Fruit fly (Drosophila melanogaster): Measurements from ENCODE around the gene CG11889.
A peak's percentile ranks its signal among the peaks of the same experiment; 100 is the strongest.

CG11889 gene

DNA sequence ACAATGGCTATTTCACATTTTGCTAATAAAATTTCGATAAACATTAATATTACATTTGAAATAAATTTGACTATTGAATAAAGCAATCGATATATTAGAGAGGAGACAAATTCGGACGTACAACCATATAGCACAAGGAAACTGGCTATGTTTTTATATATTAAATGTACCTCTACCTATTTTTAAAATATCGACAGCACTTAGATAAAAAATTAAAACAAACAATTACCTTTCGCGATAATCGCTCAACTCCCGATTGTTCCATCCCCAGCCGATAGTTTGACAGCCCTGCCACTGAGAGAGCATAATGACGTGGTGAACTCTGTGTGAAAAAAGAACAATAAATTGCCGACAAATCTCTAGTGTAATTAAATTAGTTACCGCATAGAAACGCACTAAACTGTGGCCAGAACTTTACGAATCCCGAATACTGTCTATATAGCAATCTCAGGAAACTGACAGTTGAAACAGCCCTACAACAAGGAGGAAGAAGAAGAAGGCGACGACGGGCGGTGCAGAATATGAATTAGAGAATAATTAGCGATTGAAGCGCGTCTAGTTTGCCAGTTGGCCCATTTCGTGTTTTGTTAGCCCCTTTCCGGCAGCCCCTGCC is 11.3 kb upstream of the CG11889 start, which contains the start of gene CG11857 (continued):
- TF ChIP-seq salm (tag; optimal IDR thresholded peaks at IDR 0.05) (peak; percentile 88), CG11723 (GFP tag; optimal IDR thresholded peaks at IDR 0.05) (peak; percentile 94), Opbp (GFP tag; IDR thresholded peaks at IDR 0.05; ENCODE audit: partially characterized antibody) (peak; percentile 99), Hr3 (GFP tag; optimal IDR thresholded peaks at IDR 0.05) (peak; percentile 99), zf30C (GFP tag; optimal IDR thresholded peaks at IDR 0.05) (peak; percentile 27), CG11085 (GFP tag; IDR thresholded peaks at IDR 0.05) (peak; percentile 99), scrt (GFP tag; optimal IDR thresholded peaks at IDR 0.05) (peak; percentile 87), ap (GFP tag; IDR thresholded peaks at IDR 0.05) (peak; percentile 97), fd3F (GFP tag; optimal IDR thresholded peaks at IDR 0.05) (peak; percentile 98), Stat92E (GFP tag; optimal IDR thresholded peaks at IDR 0.05) (peak in 1 of 3 experiments; percentile 91), HHEX (GFP tag; optimal IDR thresholded peaks at IDR 0.05) (peak; percentile 96), sima (GFP tag; optimal IDR thresholded peaks at IDR 0.05) (peak; percentile 90), CG9797 (GFP tag; optimal IDR thresholded peaks at IDR 0.05) (peak; percentile 66), jing (GFP tag; optimal IDR thresholded peaks at IDR 0.05) (peak; percentile 94), Lhr (GFP tag; optimal IDR thresholded peaks at IDR 0.05) (peak; percentile 92), stc (GFP tag; IDR thresholded peaks at IDR 0.05) (peak; percentile 98), CG11247 (GFP tag; IDR thresholded peaks at IDR 0.05) (peak; percentile 99), kay (GFP tag; optimal IDR thresholded peaks at IDR 0.05) (peak; percentile 98), bigmax (GFP tag; optimal IDR thresholded peaks at IDR 0.05) (peak; percentile 60), CG2678 (tag; optimal IDR thresholded peaks at IDR 0.05) (peak; percentile 98), CG10431 (GFP tag; optimal IDR thresholded peaks at IDR 0.05) (peak; percentile 82), CG11504 (tag; optimal IDR thresholded peaks at IDR 0.05) (peak; percentile 95), CG31224 (GFP tag; IDR thresholded peaks at IDR 0.05) (peak; percentile 97), CG15514 (GFP tag; optimal IDR thresholded peaks at IDR 0.05) (peak; percentile 93), NFAT (GFP tag; IDR thresholded peaks at IDR 0.05) (peak; percentile 99), CG7271 (tag; optimal IDR thresholded peaks at IDR 0.05) (peak; percentile 95), odd (GFP tag; optimal IDR thresholded peaks at IDR 0.05) (peak; percentile 89), D19A (tag; optimal IDR thresholded peaks at IDR 0.05) (peak; percentile 92), CG8765 (GFP tag; IDR thresholded peaks at IDR 0.05) (peak; percentile 98), Rx (GFP tag; IDR thresholded peaks at IDR 0.05) (peak; percentile 98), CG31388 (GFP tag; optimal IDR thresholded peaks at IDR 0.05) (peak; percentile 97), H15 (GFP tag; IDR thresholded peaks at IDR 0.05) (peak; percentile 99), Blimp-1 (GFP tag; optimal IDR thresholded peaks at IDR 0.05) (peak; percentile 95), zfh1 (GFP tag; IDR thresholded peaks at IDR 0.05) (peak; percentile 99), cwo (GFP tag; optimal IDR thresholded peaks at IDR 0.05) (peak; percentile 90), Fer1 (GFP tag; optimal IDR thresholded peaks at IDR 0.05) (peak; percentile 94), CG10654 (GFP tag; optimal IDR thresholded peaks at IDR 0.05) (peak; percentile 97), ase (GFP tag; IDR thresholded peaks at IDR 0.05) (peak; percentile 99), CG9215 (GFP tag; IDR thresholded peaks at IDR 0.05) (peak; percentile 99), pita (GFP tag; optimal IDR thresholded peaks at IDR 0.05) (no peak), CG14860 (GFP tag; IDR thresholded peaks at IDR 0.05; ENCODE audit: partially characterized antibody) (peak; percentile 100), gcm (GFP tag; optimal IDR thresholded peaks at IDR 0.05) (peak; percentile 94), danr (GFP tag; IDR thresholded peaks at IDR 0.05) (peak; percentile 98), CG18011 (GFP tag; optimal IDR thresholded peaks at IDR 0.05) (peak; percentile 90), Dll (GFP tag; IDR thresholded peaks at IDR 0.05; ENCODE audit: partially characterized antibody) (peak; percentile 100), CG32532 (GFP tag; IDR thresholded peaks at IDR 0.05) (peak; percentile 99), al (GFP tag; IDR thresholded peaks at IDR 0.05) (peak; percentile 99), CG3407 (GFP tag; optimal IDR thresholded peaks at IDR 0.05) (peak; percentile 94)
